Fruit fly (Drosophila melanogaster): Measurements from ENCODE around the gene SF1.
A peak's percentile ranks its signal among the peaks of the same experiment; 100 is the strongest.

The SF1 gene

dm6 chr3R:17530400-17530799 lies 9.8 kb upstream of the SF1 start (continued):
- TF ChIP-seq unc-4 (GFP tag; IDR thresholded peaks at IDR 0.05; ENCODE audit: partially characterized antibody), result no peak
- TF ChIP-seq usp (GFP tag; optimal IDR thresholded peaks at IDR 0.05), result no peak
- TF ChIP-seq Hsf (GFP tag; optimal IDR thresholded peaks at IDR 0.05), result no peak
- TF ChIP-seq ewg (GFP tag; optimal IDR thresholded peaks at IDR 0.05), result no peak
- TF ChIP-seq PHDP (tag; optimal IDR thresholded peaks at IDR 0.05), result peak; percentile 47
- no peak for TF ChIP-seq CG6689 (GFP tag; IDR thresholded peaks at IDR 0.05)
- TF ChIP-seq bcd (GFP tag; optimal IDR thresholded peaks at IDR 0.05), result no peak
- no peak for TF ChIP-seq slp2 (GFP tag; optimal IDR thresholded peaks at IDR 0.05)
- no peak for TF ChIP-seq Gsc (GFP tag; IDR thresholded peaks at IDR 0.05)
- no peak for TF ChIP-seq lab (GFP tag; optimal IDR thresholded peaks at IDR 0.05)
- TF ChIP-seq Hmx (GFP tag; optimal IDR thresholded peaks at IDR 0.05), result no peak
- no peak for TF ChIP-seq Dbx (GFP tag; IDR thresholded peaks at IDR 0.05)
- TF ChIP-seq CG2678 (tag; optimal IDR thresholded peaks at IDR 0.05), result peak; percentile 53
- TF ChIP-seq HmgZ (tag; optimal IDR thresholded peaks at IDR 0.05), result no peak
- TF ChIP-seq crol (GFP tag; IDR thresholded peaks at IDR 0.05), result no peak
- TF ChIP-seq CG42726 (GFP tag; IDR thresholded peaks at IDR 0.05; ENCODE audit: partially characterized antibody), result no peak
- TF ChIP-seq Dip2 (GFP tag; IDR thresholded peaks at IDR 0.05), result no peak
- TF ChIP-seq ERR (GFP tag; optimal IDR thresholded peaks at IDR 0.05), result no peak
- no peak for TF ChIP-seq Scr (GFP tag; IDR thresholded peaks at IDR 0.05; ENCODE audit: partially characterized antibody)
- no peak for TF ChIP-seq CG5245 (GFP tag; optimal IDR thresholded peaks at IDR 0.05)
- no peak for TF ChIP-seq klu (GFP tag; IDR thresholded peaks at IDR 0.05)
- no peak for TF ChIP-seq Nf-YB (GFP tag; optimal IDR thresholded peaks at IDR 0.05)
- TF ChIP-seq Xrp1 (GFP tag; IDR thresholded peaks at IDR 0.05), result 0 out of 2 replicates have a peak, but pooled peaks have one; percentile 23
- TF ChIP-seq CG33557 (GFP tag; optimal IDR thresholded peaks at IDR 0.05), result no peak
- no peak for TF ChIP-seq emc (GFP tag; optimal IDR thresholded peaks at IDR 0.05)
- TF ChIP-seq row (GFP tag; IDR thresholded peaks at IDR 0.05), result peak; percentile 29; the same call in 1 of the 3 replicates
- TF ChIP-seq CG12659 (GFP tag; optimal IDR thresholded peaks at IDR 0.05), result peak; percentile 10
- no peak for TF ChIP-seq Xbp1 (GFP tag; optimal IDR thresholded peaks at IDR 0.05)
- no peak for TF ChIP-seq CG11696 (GFP tag; IDR thresholded peaks at IDR 0.05)
- no peak for TF ChIP-seq CG5180 (GFP tag; optimal IDR thresholded peaks at IDR 0.05)
- TF ChIP-seq Taf1 (GFP tag; IDR thresholded peaks at IDR 0.05), result no peak
- TF ChIP-seq chm (GFP tag; IDR thresholded peaks at IDR 0.05), result no peak
- no peak for TF ChIP-seq org-1 (GFP tag; optimal IDR thresholded peaks at IDR 0.05)
- no peak for TF ChIP-seq CG31388 (GFP tag; optimal IDR thresholded peaks at IDR 0.05)
- TF ChIP-seq pho (GFP tag; optimal IDR thresholded peaks at IDR 0.05), result no peak
- TF ChIP-seq CG8359 (GFP tag; optimal IDR thresholded peaks at IDR 0.05; ENCODE audit: borderline replicate concordance), result no peak
- TF ChIP-seq CG7839 (tag; optimal IDR thresholded peaks at IDR 0.05), result peak; percentile 51
- no peak for TF ChIP-seq crc (GFP tag; optimal IDR thresholded peaks at IDR 0.05)
- TF ChIP-seq CG31441 (GFP tag; IDR thresholded peaks at IDR 0.05), result peak; percentile 49
- no peak for TF ChIP-seq rib (GFP tag; IDR thresholded peaks at IDR 0.05)
- no peak for TF ChIP-seq YL-1 (GFP tag; optimal IDR thresholded peaks at IDR 0.05)
- no peak for TF ChIP-seq NK7.1 (GFP tag; optimal IDR thresholded peaks at IDR 0.05)
- no peak for TF ChIP-seq ind (GFP tag; optimal IDR thresholded peaks at IDR 0.05)
- TF ChIP-seq otp (GFP tag; IDR thresholded peaks at IDR 0.05), result no peak
- no peak for TF ChIP-seq Max (GFP tag; optimal IDR thresholded peaks at IDR 0.05)
- TF ChIP-seq dm (GFP tag; optimal IDR thresholded peaks at IDR 0.05), result no peak
- no peak for TF ChIP-seq fd96Cb (tag; optimal IDR thresholded peaks at IDR 0.05)
- TF ChIP-seq CG7745 (tag; optimal IDR thresholded peaks at IDR 0.05), result no peak
- no peak for TF ChIP-seq cg (GFP tag; optimal IDR thresholded peaks at IDR 0.05)
- no peak for TF ChIP-seq CG4360 (GFP tag; IDR thresholded peaks at IDR 0.05)
- TF ChIP-seq CG14667 (GFP tag; IDR thresholded peaks at IDR 0.05), result no peak
- no peak for TF ChIP-seq Doc2 (GFP tag; IDR thresholded peaks at IDR 0.05)
- no peak for TF ChIP-seq peb (GFP tag; IDR thresholded peaks at IDR 0.05)
